Fruit fly (Drosophila melanogaster): ENCODE data around the gene Upf2.

DNA sequence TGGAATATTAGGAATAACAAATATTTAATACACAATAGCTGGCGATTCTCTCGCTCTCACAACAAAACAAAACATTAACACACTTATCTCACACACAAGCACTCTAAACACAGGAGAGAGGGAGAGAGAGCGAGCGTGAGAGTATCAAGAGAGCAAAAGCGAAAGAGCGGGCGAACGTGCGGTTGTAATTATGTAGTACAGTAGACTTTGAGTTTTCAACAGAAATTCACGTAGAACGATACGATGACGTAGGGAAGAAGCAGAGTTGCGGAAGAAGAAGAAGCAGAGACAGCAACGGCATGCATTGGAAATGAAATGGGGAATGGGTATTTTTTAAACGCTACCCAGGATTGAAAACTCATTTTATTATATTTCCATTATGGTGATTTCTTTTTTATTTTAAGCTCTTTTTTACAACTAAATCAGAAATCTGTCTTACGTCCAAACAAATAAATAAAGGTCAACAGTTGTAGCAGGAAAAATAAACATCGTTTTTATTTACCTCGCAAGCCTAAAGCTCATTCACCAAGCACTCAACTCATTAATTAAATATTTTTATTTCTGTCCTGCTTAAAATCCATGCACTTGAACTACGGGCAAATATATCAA is 17.3 kb downstream of the Upf2 start:
- TF ChIP-seq Snoo (tag; optimal IDR thresholded peaks at IDR 0.05) (no peak), fd96Ca (GFP tag; IDR thresholded peaks at IDR 0.05) (no peak), Pif1A (GFP tag; optimal IDR thresholded peaks at IDR 0.05) (no peak), EcR (GFP tag; optimal IDR thresholded peaks at IDR 0.05) (no peak), CG34367 (tag; optimal IDR thresholded peaks at IDR 0.05) (no peak), CG32121 (GFP tag; IDR thresholded peaks at IDR 0.05) (no peak), rn (GFP tag; IDR thresholded peaks at IDR 0.05) (no peak), CG9948 (tag; optimal IDR thresholded peaks at IDR 0.05) (no peak)

Data from whole organism, pupa.